Worm (Caenorhabditis elegans) whole organism, young adult: Measurements from ENCODE around the gene abt-1.
A peak's percentile ranks its signal among the peaks of the same experiment; 100 is the strongest.

ENCODE experiments used
- B0035.1 ChIP-seq: sonication (generic microtip); optimal IDR thresholded peaks from 2 replicates; lab custom pipeline; 2016; ENCODE audit warnings: missing genetic modification characterization, mild to moderate bottlenecking, missing compliant biosample characterization, missing genotype, missing genetic modification reagents
- C06A6.2 ChIP-seq: fragments of 200-800 bp; sonication (Bioruptor generic); conservative IDR thresholded peaks from 2 replicates; pipeline ENCODE4 v1.3.6; 2022; ENCODE audit warnings: missing genetic modification characterization, missing compliant biosample characterization
- C17E4.6 ChIP-seq: fragments of 200-800 bp; sonication (Bioruptor generic); IDR thresholded peaks from 2 replicates; pipeline ENCODE4 v1.3.6; 2022; ENCODE audit warnings: missing genetic modification reagents, missing genetic modification characterization, missing compliant biosample characterization
- F10E7.11 ChIP-seq: sonication (generic microtip); optimal IDR thresholded peaks from 2 replicates; lab custom pipeline; 2017; ENCODE audit warnings: mild to moderate bottlenecking, missing genetic modification characterization, moderate library complexity, missing compliant biosample characterization
- F33H1.4 ChIP-seq: fragments of 200-800 bp; sonication (Bioruptor generic); IDR thresholded peaks from 2 replicates; pipeline ENCODE4 v1.3.6; 2022; ENCODE audit warnings: missing genetic modification reagents, missing genetic modification characterization, missing compliant biosample characterization
- F37B4.10 ChIP-seq: fragments of 200-800 bp; sonication (Bioruptor generic); IDR thresholded peaks from 2 replicates; pipeline ENCODE4 v1.3.6; 2022; ENCODE audit warnings: missing genetic modification characterization, missing compliant biosample characterization
- Y53F4B.3 ChIP-seq: fragments of 200-800 bp; sonication (Bioruptor generic); IDR thresholded peaks from 2 replicates; pipeline ENCODE4 v1.3.6; 2022; ENCODE audit warnings: missing genetic modification reagents, missing genetic modification characterization, missing compliant biosample characterization
- Y53G8AR.9 ChIP-seq: fragments of 200-800 bp; sonication (Bioruptor generic); conservative IDR thresholded peaks from 2 replicates; pipeline ENCODE4 v1.3.6; 2022; ENCODE audit warnings: missing genetic modification reagents, missing genetic modification characterization, missing compliant biosample characterization
- ama-1 ChIP-seq, 3 experiments: fragments of 150-350 bp in 1 of 3; sonication (generic microtip) in 2 of 3; optimal IDR thresholded peaks; 2 replicates each; lab custom pipeline; 2014 to 2018; ENCODE audit warnings: missing biosample characterization in 2 of 3, missing genetic modification characterization in 2 of 3, missing genetic modification reagents in 2 of 3
- attf-5 ChIP-seq: fragments of 200-800 bp; sonication (Bioruptor generic); optimal IDR thresholded peaks from 2 replicates; lab custom pipeline; 2018; ENCODE audit warnings: mild to moderate bottlenecking, missing genetic modification characterization, missing compliant biosample characterization
- ccch-3 ChIP-seq: fragments of 200-800 bp; sonication (Bioruptor generic); optimal IDR thresholded peaks from 2 replicates; lab custom pipeline; 2018; ENCODE audit warnings: mild to moderate bottlenecking, missing genetic modification characterization, missing compliant biosample characterization
- ceh-27 ChIP-seq: fragments of 200-800 bp; sonication (Bioruptor generic); optimal IDR thresholded peaks from 2 replicates; lab custom pipeline; 2018; ENCODE audit warnings: mild to moderate bottlenecking, missing genetic modification characterization, moderate library complexity, missing compliant biosample characterization
- ceh-79 ChIP-seq: sonication (generic microtip); optimal IDR thresholded peaks from 2 replicates; lab custom pipeline; 2017; ENCODE audit warnings: mild to moderate bottlenecking, missing genetic modification characterization, missing compliant biosample characterization
- efl-1 ChIP-seq: fragments of 150-350 bp; optimal IDR thresholded peaks from 2 replicates; lab custom pipeline; 2014; ENCODE audit warnings: missing biosample characterization, missing genetic modification reagents, missing genetic modification characterization
- egrh-3 ChIP-seq: fragments of 200-800 bp; sonication (Bioruptor generic); IDR thresholded peaks from 2 replicates; pipeline ENCODE4 v1.3.6; 2022; ENCODE audit warnings: missing genetic modification reagents, missing genetic modification characterization, missing compliant biosample characterization
- gei-17 ChIP-seq: fragments of 200-800 bp; sonication (Bioruptor generic); optimal IDR thresholded peaks from 2 replicates; lab custom pipeline; 2018; ENCODE audit warnings: mild to moderate bottlenecking, missing genetic modification characterization, missing compliant biosample characterization
- hlh-26 ChIP-seq: fragments of 200-800 bp; sonication (Bioruptor generic); conservative IDR thresholded peaks from 2 replicates; pipeline ENCODE4 v1.3.6; 2022; ENCODE audit warnings: missing genetic modification reagents, missing genetic modification characterization, missing compliant biosample characterization
- hmg-20 ChIP-seq: fragments of 200-800 bp; sonication (Bioruptor generic); IDR thresholded peaks from 2 replicates; pipeline ENCODE4 v1.3.6; 2022; ENCODE audit warnings: missing genetic modification reagents, missing genetic modification characterization, missing compliant biosample characterization
- hsf-1 ChIP-seq: fragments of 200-800 bp; sonication (Bioruptor generic); IDR thresholded peaks from 2 replicates; pipeline ENCODE4 v1.3.6; 2022; ENCODE audit warnings: missing genetic modification reagents, missing genetic modification characterization, missing compliant biosample characterization
- lin-35 ChIP-seq, 3 experiments: fragments of 150-350 bp in 2 of 3; sonication (generic microtip) in 1 of 3; optimal IDR thresholded peaks; 2 replicates each; lab custom pipeline; 2014 to 2018; ENCODE audit warnings: missing biosample characterization in 3 of 3, missing genetic modification characterization in 3 of 3, missing genetic modification reagents in 3 of 3
- lin-40 ChIP-seq: sonication (generic microtip); optimal IDR thresholded peaks from 2 replicates; lab custom pipeline; 2016; ENCODE audit warnings: missing genetic modification characterization, mild to moderate bottlenecking, missing compliant biosample characterization, missing genotype, missing genetic modification reagents
- lsl-1 ChIP-seq: fragments of 200-800 bp; sonication (Bioruptor generic); optimal IDR thresholded peaks from 2 replicates; lab custom pipeline; 2018; ENCODE audit warnings: mild to moderate bottlenecking, missing genetic modification characterization, moderate library complexity, missing compliant biosample characterization
- madf-6 ChIP-seq: fragments of 200-800 bp; sonication (Bioruptor generic); IDR thresholded peaks from 2 replicates; pipeline ENCODE4 v1.3.6; 2022; ENCODE audit warnings: missing genetic modification reagents, missing genetic modification characterization, missing compliant biosample characterization
- mcd-1 ChIP-seq: fragments of 200-800 bp; sonication (Bioruptor generic); IDR thresholded peaks from 2 replicates; pipeline ENCODE4 v1.3.6; 2022; ENCODE audit warnings: missing genetic modification reagents, missing genetic modification characterization, missing compliant biosample characterization
- nfya-1 ChIP-seq: sonication (generic microtip); optimal IDR thresholded peaks from 2 replicates; lab custom pipeline; 2017; ENCODE audit warnings: antibody characterized with exemption, missing compliant biosample characterization, missing genetic modification characterization, borderline replicate concordance; ENCODE audit not compliant: insufficient read depth
- nhr-27 ChIP-seq: fragments of 200-800 bp; sonication (Bioruptor generic); optimal IDR thresholded peaks from 2 replicates; lab custom pipeline; 2018; ENCODE audit warnings: mild to moderate bottlenecking, missing genetic modification characterization, moderate library complexity, missing compliant biosample characterization
- rcor-1 ChIP-seq: fragments of 200-800 bp; sonication (Bioruptor generic); IDR thresholded peaks from 2 replicates; pipeline ENCODE4 v1.3.6; 2022; ENCODE audit warnings: missing genetic modification reagents, missing genetic modification characterization, missing compliant biosample characterization
- snpc-4 ChIP-seq, 5 experiments: fragments of 150-350 bp in 1 of 5; sonication (generic microtip) in 4 of 5; optimal IDR thresholded peaks; 2 replicates each; lab custom pipeline; 2014 to 2018; ENCODE audit warnings: missing genetic modification characterization in 5 of 5, missing biosample characterization in 3 of 5, antibody characterized with exemption in 2 of 5, mild to moderate bottlenecking in 2 of 5, missing compliant biosample characterization in 2 of 5, missing genotype in 2 of 5, moderate library complexity in 2 of 5, missing genetic modification reagents in 1 of 5
- tbx-9 ChIP-seq: sonication (generic microtip); optimal IDR thresholded peaks from 2 replicates; lab custom pipeline; 2016; ENCODE audit warnings: borderline replicate concordance, missing genetic modification characterization, inconsistent platforms, missing compliant biosample characterization
- unc-130 ChIP-seq: sonication (generic microtip); optimal IDR thresholded peaks from 2 replicates; lab custom pipeline; 2016; ENCODE audit warnings: missing genetic modification reagents, missing genetic modification characterization, missing compliant biosample characterization
- xnd-1 ChIP-seq: sonication (generic microtip); optimal IDR thresholded peaks from 2 replicates; lab custom pipeline; 2016; ENCODE audit warnings: missing genotype, missing genetic modification reagents, missing genetic modification characterization, missing compliant biosample characterization
- ztf-18 ChIP-seq: sonication (generic microtip); optimal IDR thresholded peaks from 2 replicates; lab custom pipeline; 2016; ENCODE audit warnings: missing genotype, mild to moderate bottlenecking, missing genetic modification characterization, missing compliant biosample characterization
- ztf-25 ChIP-seq: fragments of 200-800 bp; sonication (Bioruptor generic); IDR thresholded peaks from 2 replicates; pipeline ENCODE4 v1.3.6; 2022; ENCODE audit warnings: missing genetic modification reagents, missing genetic modification characterization, missing compliant biosample characterization
- ztf-26 ChIP-seq: sonication (generic microtip); optimal IDR thresholded peaks from 2 replicates; lab custom pipeline; 2017; ENCODE audit warnings: missing genetic modification characterization, missing compliant biosample characterization
- ztf-3 ChIP-seq: fragments of 200-800 bp; sonication (Bioruptor generic); optimal IDR thresholded peaks from 2 replicates; lab custom pipeline; 2018; ENCODE audit warnings: mild to moderate bottlenecking, missing genetic modification characterization, missing compliant biosample characterization

abt-1 gene

DNA sequence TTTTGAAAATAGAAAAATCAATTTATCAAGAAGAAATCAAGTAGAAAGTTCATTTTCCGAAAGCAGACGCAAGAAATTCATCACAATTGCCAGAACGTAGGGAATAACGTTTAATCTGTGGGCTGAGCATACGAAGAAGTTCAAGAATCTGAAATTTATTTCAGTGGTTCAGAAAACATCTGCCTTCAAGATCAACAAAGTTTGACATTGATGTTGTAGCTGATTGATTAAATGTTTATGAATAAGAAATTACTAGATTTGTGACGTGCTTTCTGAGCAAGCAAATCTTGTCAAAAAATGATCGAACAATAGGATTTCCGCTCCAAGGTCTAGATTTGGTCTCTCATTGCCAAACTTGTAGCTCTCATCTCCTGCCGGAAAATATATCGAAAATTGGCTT is 8.5 kb downstream of the abt-1 start, which contains the start of gene K04D7.6:
TSS of gene K04D7.6 (minus strand) at position 101 of the 400 bp plus-strand sequence.
- no peak for TF ChIP-seq B0035.1
- TF ChIP-seq egrh-3: no peak

ce11 chrIV:10197317-10197867 is 17.3 kb downstream of the abt-1 start, which contains the start of gene gon-4:
Gene gon-4, plus strand, starts transcription at chrIV:10197817.
- no peak for TF ChIP-seq nhr-27
- no peak for TF ChIP-seq F33H1.4 (GFP tag; lab: Robert Waterston, UW)
- TF ChIP-seq ceh-79: no peak
- TF ChIP-seq tbx-9 (tag; lab: Kevin White, UChicago): no peak
- TF ChIP-seq ztf-3 (GFP tag; lab: Kevin White, UChicago): no peak
- TF ChIP-seq ceh-27 (GFP tag; lab: Kevin White, UChicago): peak; percentile 16
- no peak for TF ChIP-seq F10E7.11 (tag; lab: Kevin White, UChicago)
- TF ChIP-seq ztf-25 (GFP tag; lab: Robert Waterston, UW): no peak
- peak; percentile 41 for TF ChIP-seq attf-5 (GFP tag; lab: Kevin White, UChicago)
- no peak for TF ChIP-seq madf-6 (GFP tag; lab: Robert Waterston, UW)
- no peak for TF ChIP-seq Y53G8AR.9 (GFP tag; lab: Robert Waterston, UW)
- peak; percentile 59 for TF ChIP-seq lsl-1 (GFP tag; lab: Kevin White, UChicago)
- TF ChIP-seq mcd-1: peak; percentile 42; the same call in 1 of the 2 replicates
- no peak for TF ChIP-seq ccch-3 (GFP tag; lab: Kevin White, UChicago)
- TF ChIP-seq C06A6.2 (GFP tag; lab: Robert Waterston, UW): no peak
- TF ChIP-seq ztf-26 (tag; lab: Kevin White, UChicago): no peak
- no peak for TF ChIP-seq hlh-26
- TF ChIP-seq unc-130 (GFP tag; lab: Kevin White, UChicago): peak; percentile 18

ce11 chrIV:10194345-10194744 is 20.4 kb downstream of the abt-1 start, which contains the start of gene ptrg-1:
Gene ptrg-1, minus strand, starts transcription at chrIV:10194445.
- TF ChIP-seq rcor-1 (no peak), ztf-18 (tag; lab: Kevin White, UChicago) (no peak), lin-35 (GFP tag; optimal IDR thresholded peaks at IDR 0.05; lab: Kevin White, UChicago) (no peak)

ce11 chrIV:10191498-10191897 is 23.2 kb downstream of the abt-1 start:
- no peak for TF ChIP-seq gei-17 (GFP tag; lab: Kevin White, UChicago)
- TF ChIP-seq F33H1.4 (GFP tag; lab: Robert Waterston, UW): no peak
- TF ChIP-seq lin-35 (GFP tag; optimal IDR thresholded peaks at IDR 0.05; lab: Kevin White, UChicago): no peak
- TF ChIP-seq nfya-1 (tag; lab: Kevin White, UChicago): no peak
- TF ChIP-seq efl-1: no peak
- TF ChIP-seq hmg-20 (GFP tag; lab: Robert Waterston, UW): no peak
- no peak for TF ChIP-seq snpc-4 (GFP tag; optimal IDR thresholded peaks at IDR 0.05; lab: Kevin White, UChicago)
- no peak for TF ChIP-seq snpc-4 (tag; optimal IDR thresholded peaks at IDR 0.05; lab: Kevin White, UChicago)
- TF ChIP-seq C17E4.6 (GFP tag; lab: Robert Waterston, UW): no peak
- TF ChIP-seq hsf-1 (GFP tag; lab: Robert Waterston, UW): no peak
- TF ChIP-seq lin-40: no peak
- no peak for TF ChIP-seq xnd-1
- TF ChIP-seq egrh-3: no peak
- no peak for TF ChIP-seq Y53F4B.3 (GFP tag; lab: Robert Waterston, UW)
- no peak for TF ChIP-seq ztf-25 (GFP tag; lab: Robert Waterston, UW)
- TF ChIP-seq ama-1 (optimal IDR thresholded peaks at IDR 0.05; lab: Kevin White, UChicago): no peak
- TF ChIP-seq ama-1 (GFP tag; optimal IDR thresholded peaks at IDR 0.05; lab: Kevin White, UChicago): no peak
- TF ChIP-seq F37B4.10 (GFP tag; lab: Robert Waterston, UW): no peak
- no peak for TF ChIP-seq tbx-9 (tag; lab: Kevin White, UChicago)
